Worm (Caenorhabditis elegans) whole organism, L3 larva: Measurements from ENCODE around the gene C28H8.7.

Experiments used
- R02D3.7 ChIP-seq: fragments of 150-350 bp; optimal IDR thresholded peaks from 2 replicates; lab custom pipeline; 2014; ENCODE audit warnings: missing biosample characterization, missing genetic modification characterization
- ZK546.5 ChIP-seq: sonication (generic microtip); optimal IDR thresholded peaks from 2 replicates; lab custom pipeline; 2017; ENCODE audit warnings: missing biosample characterization, missing genetic modification characterization
- aly-2 ChIP-seq: fragments of 150-350 bp; optimal IDR thresholded peaks from 2 replicates; lab custom pipeline; 2014; ENCODE audit warnings: missing biosample characterization, missing genetic modification characterization
- ama-1 ChIP-seq: fragments of 150-350 bp; optimal IDR thresholded peaks from 2 replicates; lab custom pipeline; 2018
- ceh-16 ChIP-seq: sonication (generic microtip); optimal IDR thresholded peaks from 2 replicates; lab custom pipeline; 2017; ENCODE audit warnings: missing biosample characterization, missing genetic modification characterization
- ceh-28 ChIP-seq: fragments of 150-350 bp; optimal IDR thresholded peaks from 2 replicates; lab custom pipeline; 2014; ENCODE audit warnings: missing biosample characterization, missing genetic modification reagents, missing genetic modification characterization
- ceh-82 ChIP-seq: fragments of 150-350 bp; optimal IDR thresholded peaks from 2 replicates; lab custom pipeline; 2014; ENCODE audit warnings: missing biosample characterization, missing genetic modification characterization
- ceh-9 ChIP-seq: sonication (generic microtip); optimal IDR thresholded peaks from 2 replicates; lab custom pipeline; 2018; ENCODE audit warnings: missing biosample characterization, missing genetic modification characterization
- daf-12 ChIP-seq: fragments of 150-350 bp; optimal IDR thresholded peaks from 2 replicates; lab custom pipeline; 2014; ENCODE audit warnings: missing biosample characterization, missing genetic modification reagents, missing genetic modification characterization
- egl-27 ChIP-seq: sonication (generic microtip); optimal IDR thresholded peaks from 4 replicates; lab custom pipeline; 2017; ENCODE audit warnings: missing biosample characterization, missing genetic modification reagents, missing genetic modification characterization
- egl-5 ChIP-seq: fragments of 150-350 bp; optimal IDR thresholded peaks from 2 replicates; lab custom pipeline; 2017; ENCODE audit warnings: missing biosample characterization, missing genetic modification reagents, missing genetic modification characterization, inconsistent platforms
- elt-1 ChIP-seq: fragments of 150-350 bp; optimal IDR thresholded peaks from 2 replicates; lab custom pipeline; 2014; ENCODE audit warnings: missing biosample characterization, missing genetic modification characterization
- elt-2 ChIP-seq: sonication (generic microtip); optimal IDR thresholded peaks from 2 replicates; lab custom pipeline; 2016; ENCODE audit warnings: missing genetic modification reagents, mild to moderate bottlenecking, missing genetic modification characterization, missing compliant biosample characterization
- elt-3 ChIP-seq, 3 experiments: fragments of 150-350 bp in 1 of 3; sonication (generic microtip) in 2 of 3; optimal IDR thresholded peaks; 2 replicates in 2 of 3; 4 replicates in 1 of 3; lab custom pipeline; 2014 to 2017; ENCODE audit warnings: missing biosample characterization in 3 of 3, missing genetic modification characterization in 3 of 3
- fkh-10 ChIP-seq: sonication (generic microtip); optimal IDR thresholded peaks from 2 replicates; lab custom pipeline; 2017; ENCODE audit warnings: missing biosample characterization, missing genetic modification reagents, missing genetic modification characterization
- fkh-2 ChIP-seq: fragments of 150-350 bp; optimal IDR thresholded peaks from 2 replicates; lab custom pipeline; 2014; ENCODE audit warnings: missing biosample characterization, missing genetic modification reagents, missing genetic modification characterization
- fos-1 ChIP-seq: fragments of 150-350 bp; optimal IDR thresholded peaks from 2 replicates; lab custom pipeline; 2014; ENCODE audit warnings: missing biosample characterization, missing genetic modification characterization
- hmg-11 ChIP-seq: sonication (generic microtip); optimal IDR thresholded peaks from 2 replicates; lab custom pipeline; 2016; ENCODE audit warnings: missing genetic modification characterization, missing compliant biosample characterization
- jun-1 ChIP-seq: fragments of 150-350 bp; optimal IDR thresholded peaks from 2 replicates; lab custom pipeline; 2014; ENCODE audit warnings: missing biosample characterization, missing genetic modification reagents, missing genetic modification characterization
- lin-15B ChIP-seq: fragments of 150-350 bp; optimal IDR thresholded peaks from 2 replicates; lab custom pipeline; 2014; ENCODE audit warnings: missing biosample characterization, missing genetic modification characterization
- lin-39 ChIP-seq: fragments of 150-350 bp; optimal IDR thresholded peaks from 2 replicates; lab custom pipeline; 2018; ENCODE audit warnings: missing biosample characterization, missing genetic modification reagents, missing genetic modification characterization
- lsy-12 ChIP-seq: sonication (generic microtip); optimal IDR thresholded peaks from 2 replicates; lab custom pipeline; 2016; ENCODE audit warnings: mild to moderate bottlenecking, missing genetic modification characterization, missing compliant biosample characterization
- mdl-1 ChIP-seq: fragments of 150-350 bp; optimal IDR thresholded peaks from 2 replicates; lab custom pipeline; 2014; ENCODE audit warnings: missing biosample characterization, missing genetic modification characterization
- mml-1 ChIP-seq: fragments of 150-350 bp; sonication (generic microtip); optimal IDR thresholded peaks from 3 replicates; lab custom pipeline; 2014; ENCODE audit warnings: missing biosample characterization, missing genetic modification characterization
- nfya-1 ChIP-seq: sonication (generic microtip); optimal IDR thresholded peaks from 2 replicates; lab custom pipeline; 2017; ENCODE audit warnings: missing genetic modification characterization, mild to moderate bottlenecking, missing compliant biosample characterization, antibody characterized with exemption, moderate library complexity; ENCODE audit not compliant: insufficient read depth
- nhr-12 ChIP-seq: fragments of 150-350 bp; optimal IDR thresholded peaks from 2 replicates; lab custom pipeline; 2014; ENCODE audit warnings: missing biosample characterization, missing genetic modification characterization
- nhr-23 ChIP-seq: fragments of 150-350 bp; optimal IDR thresholded peaks from 2 replicates; lab custom pipeline; 2014; ENCODE audit warnings: missing biosample characterization, missing genetic modification reagents, missing genetic modification characterization
- nhr-28 ChIP-seq: fragments of 150-350 bp; optimal IDR thresholded peaks from 2 replicates; lab custom pipeline; 2014; ENCODE audit warnings: missing biosample characterization, missing genetic modification characterization
- nhr-77 ChIP-seq: fragments of 150-350 bp; optimal IDR thresholded peaks from 2 replicates; lab custom pipeline; 2014; ENCODE audit warnings: missing biosample characterization, missing genetic modification characterization
- pha-4 ChIP-seq: fragments of 150-350 bp; optimal IDR thresholded peaks from 2 replicates; lab custom pipeline; 2014; ENCODE audit warnings: missing biosample characterization, missing genetic modification reagents, missing genetic modification characterization
- pqm-1 ChIP-seq: fragments of 150-350 bp; optimal IDR thresholded peaks from 2 replicates; lab custom pipeline; 2017; ENCODE audit warnings: missing biosample characterization, missing genetic modification characterization, inconsistent platforms
- sea-2 ChIP-seq: fragments of 150-350 bp; sonication (generic microtip); optimal IDR thresholded peaks from 4 replicates; lab custom pipeline; 2014; ENCODE audit warnings: missing biosample characterization, missing genetic modification reagents, missing genetic modification characterization
- skn-1 ChIP-seq: fragments of 150-350 bp; optimal IDR thresholded peaks from 2 replicates; lab custom pipeline; 2014; ENCODE audit warnings: missing biosample characterization, missing genetic modification characterization
- snpc-4 ChIP-seq: fragments of 150-350 bp; optimal IDR thresholded peaks from 2 replicates; lab custom pipeline; 2014; ENCODE audit warnings: missing biosample characterization, missing genetic modification characterization
- tbx-2 ChIP-seq: sonication (generic microtip); optimal IDR thresholded peaks from 2 replicates; lab custom pipeline; 2016; ENCODE audit warnings: mild to moderate bottlenecking, missing genetic modification characterization, missing compliant biosample characterization
- unc-39 ChIP-seq: sonication (generic microtip); optimal IDR thresholded peaks from 4 replicates; lab custom pipeline; 2017; ENCODE audit warnings: missing biosample characterization, missing genetic modification characterization
- zag-1 ChIP-seq: fragments of 150-350 bp; optimal IDR thresholded peaks from 2 replicates; lab custom pipeline; 2014; ENCODE audit warnings: missing biosample characterization, missing genetic modification characterization
- ztf-11 ChIP-seq: fragments of 150-350 bp; optimal IDR thresholded peaks from 2 replicates; lab custom pipeline; 2014; ENCODE audit warnings: missing biosample characterization, missing genetic modification characterization

Gene C28H8.7

DNA sequence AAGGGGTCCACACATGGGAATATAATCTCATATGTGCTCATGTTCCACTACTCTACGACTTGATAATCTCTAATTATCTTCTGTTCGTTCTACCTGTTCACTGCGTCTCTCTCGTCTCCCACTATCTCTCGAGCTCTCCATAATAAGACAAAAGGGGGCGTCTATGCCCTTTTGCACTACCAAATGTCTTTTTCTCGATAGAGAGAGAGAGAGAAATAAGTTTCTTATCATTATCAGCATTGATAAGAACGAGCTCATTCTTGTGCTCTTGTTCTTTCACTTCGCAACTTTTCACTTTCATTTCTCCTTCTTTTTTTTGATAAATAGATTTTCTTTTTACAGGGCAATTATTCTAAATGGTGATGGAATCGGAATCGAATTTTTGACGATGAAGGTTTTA is 29.1 kb upstream of the C28H8.7 start:
- TF ChIP-seq elt-2 (tag; lab: Kevin White, UChicago) (peak; percentile 87), nhr-28 (tag; lab: Kevin White, UChicago) (no peak), jun-1 (no peak), hmg-11 (tag; lab: Kevin White, UChicago) (no peak), zag-1 (tag; lab: Kevin White, UChicago) (no peak), ceh-16 (tag; lab: Kevin White, UChicago) (no peak), egl-5 (no peak), pqm-1 (tag; lab: Kevin White, UChicago) (peak; percentile 40), lin-15B (tag; lab: Kevin White, UChicago) (no peak), skn-1 (peak; percentile 4), unc-39 (no peak), mdl-1 (tag; lab: Kevin White, UChicago) (no peak), tbx-2 (tag; lab: Kevin White, UChicago) (no peak), pha-4 (tag; lab: Kevin White, UChicago) (peak; percentile 38), elt-1 (no peak), ceh-82 (tag; lab: Kevin White, UChicago) (no peak), R02D3.7 (no peak), fkh-10 (GFP tag; lab: Kevin White, UChicago) (no peak), snpc-4 (tag; lab: Kevin White, UChicago) (no peak)

DNA sequence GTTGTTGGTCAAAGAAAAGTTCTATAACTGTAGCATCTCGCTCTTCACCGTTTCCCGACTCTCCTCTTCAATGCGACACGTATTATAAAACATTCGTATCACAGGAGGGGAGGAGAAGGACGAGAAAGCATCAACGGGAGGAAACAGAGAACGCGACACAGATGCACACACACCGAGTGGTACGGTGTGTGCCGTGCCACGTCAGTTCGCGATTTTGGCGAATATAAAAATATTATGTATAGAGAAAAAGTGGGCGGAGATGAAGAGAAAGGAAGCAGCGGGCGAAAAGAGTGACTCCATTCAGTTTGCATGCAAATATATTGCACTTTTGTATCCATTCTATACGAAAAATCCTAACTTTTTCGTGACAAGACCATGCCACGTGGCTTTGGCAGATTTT is 27.9 kb upstream of the C28H8.7 start:
- no peak for TF ChIP-seq snpc-4 (tag; lab: Kevin White, UChicago)
- TF ChIP-seq lsy-12 (tag; lab: Kevin White, UChicago): no peak
- TF ChIP-seq nfya-1: peak; percentile 72
- TF ChIP-seq nhr-77: no peak
- no peak for TF ChIP-seq R02D3.7
- TF ChIP-seq mdl-1 (tag; lab: Kevin White, UChicago): no peak
- peak; percentile 77 for TF ChIP-seq elt-2 (tag; lab: Kevin White, UChicago)
- TF ChIP-seq daf-12 (tag; lab: Kevin White, UChicago): no peak
- TF ChIP-seq elt-1: no peak
- TF ChIP-seq fkh-2 (tag; lab: Kevin White, UChicago): no peak
- no peak for TF ChIP-seq aly-2 (tag; lab: Kevin White, UChicago)
- no peak for TF ChIP-seq nhr-28 (tag; lab: Kevin White, UChicago)
- no peak for TF ChIP-seq ama-1 (lab: Kevin White, UChicago)
- no peak for TF ChIP-seq ceh-9 (tag; lab: Kevin White, UChicago)
- no peak for TF ChIP-seq ztf-11 (tag; lab: Kevin White, UChicago)
- TF ChIP-seq egl-27: no peak
- TF ChIP-seq sea-2 (GFP tag; lab: Kevin White, UChicago): no peak
- no peak for TF ChIP-seq lin-15B (tag; lab: Kevin White, UChicago)
- TF ChIP-seq lin-39 (tag; lab: Kevin White, UChicago): no peak
- no peak for TF ChIP-seq ceh-16 (tag; lab: Kevin White, UChicago)
- no peak for TF ChIP-seq ZK546.5 (tag; lab: Kevin White, UChicago)
- no peak for TF ChIP-seq mml-1 (tag; lab: Kevin White, UChicago)
- no peak for TF ChIP-seq fkh-10 (GFP tag; lab: Kevin White, UChicago)
- peak; percentile 12 for TF ChIP-seq pha-4 (tag; lab: Kevin White, UChicago)
- no peak for TF ChIP-seq elt-3 (tag; optimal IDR thresholded peaks at IDR 0.05; lab: Kevin White, UChicago)
- no peak for TF ChIP-seq fos-1 (tag; lab: Kevin White, UChicago)
- no peak for TF ChIP-seq nhr-23 (tag; lab: Kevin White, UChicago)
- peak; percentile 48 for TF ChIP-seq pqm-1 (tag; lab: Kevin White, UChicago)
- no peak for TF ChIP-seq nhr-12
- no peak for TF ChIP-seq egl-5
- TF ChIP-seq, all 47 proteins: peak for 4

DNA sequence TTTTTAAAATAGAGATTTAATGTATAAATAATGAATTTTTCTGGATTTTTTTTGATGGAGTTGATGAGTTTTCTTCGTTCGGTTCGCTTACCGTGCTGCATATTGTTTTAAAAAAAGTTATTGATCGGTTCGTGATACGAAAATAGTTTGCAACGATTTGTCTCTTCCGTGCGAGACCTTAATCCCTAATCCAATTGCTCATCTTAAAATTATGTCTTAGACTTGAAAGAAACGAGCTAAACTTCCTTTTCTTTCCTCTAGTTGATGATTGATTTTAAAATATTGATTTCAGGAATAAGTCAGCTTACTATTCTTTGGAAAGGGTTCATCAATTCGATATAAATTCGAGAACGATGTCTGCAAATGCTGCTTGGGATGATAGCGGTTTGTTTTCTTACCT is 21.6 kb upstream of the C28H8.7 start, which contains the start of gene C28H8.3:
C28H8.3 (plus strand) TSS at position 293 of the 400 bp plus-strand sequence.
- peak; percentile 27 for TF ChIP-seq ama-1 (lab: Kevin White, UChicago)
- TF ChIP-seq ceh-28 (tag; lab: Kevin White, UChicago): peak; percentile 1
- TF ChIP-seq lin-15B (tag; lab: Kevin White, UChicago): no peak
- TF ChIP-seq, all 47 proteins: peak for 2

DNA sequence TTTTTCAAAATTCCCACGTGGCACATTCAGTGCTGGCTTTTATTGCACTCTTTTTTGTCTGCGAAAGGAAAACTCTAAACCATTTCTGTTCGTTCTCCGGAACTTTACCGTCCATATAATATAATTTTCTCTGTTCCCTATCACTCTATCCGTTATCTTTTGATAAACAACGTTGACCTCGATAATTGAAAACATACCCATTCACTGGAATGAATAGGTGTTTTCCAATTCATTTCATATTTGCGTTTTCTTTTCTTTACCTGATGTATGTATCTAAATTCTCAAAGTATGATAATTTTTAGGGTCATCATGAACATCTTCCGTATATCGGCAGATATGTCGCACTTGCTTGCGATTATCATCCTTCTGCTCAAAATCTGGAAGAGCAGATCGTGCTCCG is 20.0 kb upstream of the C28H8.7 start, which contains the start of gene erd-2.2:
erd-2.2 (plus strand) TSS at position 301 of the 400 bp plus-strand sequence.
- TF ChIP-seq nhr-28 (tag; lab: Kevin White, UChicago): no peak
- no peak for TF ChIP-seq ceh-28 (tag; lab: Kevin White, UChicago)
- no peak for TF ChIP-seq mdl-1 (tag; lab: Kevin White, UChicago)
- TF ChIP-seq R02D3.7: no peak
- no peak for TF ChIP-seq fkh-10 (GFP tag; lab: Kevin White, UChicago)
- TF ChIP-seq hmg-11 (tag; lab: Kevin White, UChicago): no peak
